Worm (Caenorhabditis elegans) whole organism, L4 larva: ENCODE data around the gene F11E6.9.

ENCODE experiments used
- F10B5.3 ChIP-seq: sonication (generic microtip); optimal IDR thresholded peaks from 2 replicates; lab custom pipeline; 2016; ENCODE audit warnings: mild to moderate bottlenecking, missing genetic modification characterization, missing compliant biosample characterization
- F37D6.2 ChIP-seq: sonication (generic microtip); optimal IDR thresholded peaks from 2 replicates; lab custom pipeline; 2016; ENCODE audit warnings: mild to moderate bottlenecking, missing genetic modification characterization, missing compliant biosample characterization
- F44E2.7 ChIP-seq: fragments of 200-800 bp; sonication (Bioruptor generic); IDR thresholded peaks from 2 replicates; pipeline ENCODE4 v2.1.2; 2022; ENCODE audit warnings: missing genetic modification characterization, missing compliant biosample characterization
- Y5F2A.4 ChIP-seq: fragments of 200-800 bp; sonication (Bioruptor generic); optimal IDR thresholded peaks from 2 replicates; lab custom pipeline; 2018; ENCODE audit warnings: mild to moderate bottlenecking, missing genetic modification characterization, missing compliant biosample characterization
- Y75B8A.6 ChIP-seq: fragments of 200-800 bp; sonication (Bioruptor generic); IDR thresholded peaks from 2 replicates; pipeline ENCODE4 v1.3.6; 2022; ENCODE audit warnings: missing genetic modification reagents, missing genetic modification characterization, missing compliant biosample characterization
- ZK546.5 ChIP-seq, 2 experiments: sonication (generic microtip); optimal IDR thresholded peaks; 2 replicates each; lab custom pipeline; 2017; ENCODE audit warnings: missing biosample characterization in 2 of 2, missing genetic modification characterization in 2 of 2
- aha-1 ChIP-seq: fragments of 150-350 bp; peaks from one replicate; lab custom pipeline; 2014; ENCODE audit warnings: missing biosample characterization, missing genetic modification characterization
- ceh-20 ChIP-seq: fragments of 200-800 bp; sonication (Bioruptor generic); IDR thresholded peaks from 2 replicates; pipeline ENCODE4 v1.3.6; 2022; ENCODE audit warnings: missing genetic modification reagents, missing genetic modification characterization, missing compliant biosample characterization
- ceh-28 ChIP-seq: fragments of 150-350 bp; optimal IDR thresholded peaks from 2 replicates; lab custom pipeline; 2014; ENCODE audit warnings: missing biosample characterization, missing genetic modification reagents, missing genetic modification characterization
- ceh-32 ChIP-seq: sonication (generic microtip); optimal IDR thresholded peaks from 2 replicates; lab custom pipeline; 2016; ENCODE audit warnings: mild to moderate bottlenecking, missing genetic modification characterization, missing compliant biosample characterization; ENCODE audit not compliant: poor library complexity
- ceh-44 ChIP-seq: fragments of 200-800 bp; sonication (Bioruptor generic); IDR thresholded peaks from 2 replicates; pipeline ENCODE4 v1.3.6; 2022; ENCODE audit warnings: missing genetic modification reagents, missing genetic modification characterization, missing compliant biosample characterization
- ces-1 ChIP-seq: fragments of 150-350 bp; sonication (generic microtip); optimal IDR thresholded peaks from 4 replicates; lab custom pipeline; 2014; ENCODE audit warnings: missing biosample characterization, missing genetic modification reagents, missing genetic modification characterization
- daf-12 ChIP-seq: fragments of 150-350 bp; optimal IDR thresholded peaks from 2 replicates; lab custom pipeline; 2014; ENCODE audit warnings: missing biosample characterization, missing genetic modification reagents, missing genetic modification characterization
- daf-16 ChIP-seq, 3 experiments: sonication (generic microtip); optimal IDR thresholded peaks; 2 replicates each; lab custom pipeline; 2016 to 2017; ENCODE audit warnings: missing genetic modification characterization in 3 of 3, missing genetic modification reagents in 3 of 3, mild to moderate bottlenecking in 2 of 3, missing compliant biosample characterization in 2 of 3, missing biosample characterization in 1 of 3, moderate library complexity in 1 of 3
- daf-19 ChIP-seq: fragments of 200-800 bp; sonication (Bioruptor generic); conservative IDR thresholded peaks from 2 replicates; pipeline ENCODE4 v1.3.6; 2022; ENCODE audit warnings: missing genetic modification characterization, missing compliant biosample characterization
- dmd-6 ChIP-seq: fragments of 200-800 bp; sonication (Bioruptor generic); IDR thresholded peaks from 2 replicates; pipeline ENCODE4 v1.3.6; 2022; ENCODE audit warnings: missing genetic modification reagents, missing genetic modification characterization, missing compliant biosample characterization
- duxl-1 ChIP-seq: sonication (generic microtip); optimal IDR thresholded peaks from 2 replicates; lab custom pipeline; 2016; ENCODE audit warnings: mild to moderate bottlenecking, missing genetic modification characterization, moderate library complexity, missing compliant biosample characterization; ENCODE audit not compliant: poor library complexity
- dve-1 ChIP-seq: sonication (generic microtip); optimal IDR thresholded peaks from 2 replicates; lab custom pipeline; 2017; ENCODE audit warnings: antibody characterized with exemption, mild to moderate bottlenecking, missing genetic modification characterization, missing compliant biosample characterization; ENCODE audit not compliant: insufficient read depth
- hlh-11 ChIP-seq: fragments of 200-800 bp; sonication (Bioruptor generic); optimal IDR thresholded peaks from 2 replicates; lab custom pipeline; 2018; ENCODE audit warnings: mild to moderate bottlenecking, missing genetic modification characterization, missing compliant biosample characterization
- hlh-30 ChIP-seq: sonication (generic microtip); optimal IDR thresholded peaks from 2 replicates; lab custom pipeline; 2017; ENCODE audit warnings: antibody characterized with exemption, mild to moderate bottlenecking, missing genetic modification characterization, missing compliant biosample characterization; ENCODE audit not compliant: insufficient read depth
- hmg-1.1 ChIP-seq: fragments of 200-800 bp; sonication (Bioruptor generic); IDR thresholded peaks from 2 replicates; pipeline ENCODE4 v1.3.6; 2022; ENCODE audit warnings: missing genetic modification reagents, missing genetic modification characterization, missing compliant biosample characterization
- lim-7 ChIP-seq: fragments of 200-800 bp; sonication (Bioruptor generic); IDR thresholded peaks from 2 replicates; pipeline ENCODE4 v1.3.6; 2022; ENCODE audit warnings: missing genetic modification characterization, missing compliant biosample characterization
- lin-13 ChIP-seq: fragments of 150-350 bp; optimal IDR thresholded peaks from 2 replicates; lab custom pipeline; 2014; ENCODE audit warnings: missing biosample characterization, missing genetic modification reagents, missing genetic modification characterization
- lin-15B ChIP-seq: fragments of 150-350 bp; sonication (generic microtip); optimal IDR thresholded peaks from 3 replicates; lab custom pipeline; 2014; ENCODE audit warnings: missing biosample characterization, missing genetic modification characterization
- lir-3 ChIP-seq: sonication (generic microtip); optimal IDR thresholded peaks from 2 replicates; lab custom pipeline; 2016; ENCODE audit warnings: mild to moderate bottlenecking, missing genetic modification characterization, missing compliant biosample characterization
- madf-5 ChIP-seq, 2 experiments: fragments of 200-800 bp; sonication (Bioruptor generic); IDR thresholded peaks; 2 replicates each; pipeline ENCODE4 v1.3.6; 2022; ENCODE audit warnings: missing compliant biosample characterization in 2 of 2, missing genetic modification characterization in 2 of 2
- madf-9 ChIP-seq: fragments of 200-800 bp; sonication (Bioruptor generic); conservative IDR thresholded peaks from 2 replicates; pipeline ENCODE4 v1.3.6; 2022; ENCODE audit warnings: missing genetic modification reagents, missing genetic modification characterization, missing compliant biosample characterization
- mdl-1 ChIP-seq, 2 experiments: fragments of 150-350 bp in 1 of 2; sonication (generic microtip) in 1 of 2; optimal IDR thresholded peaks; 2 replicates each; lab custom pipeline; 2014 to 2017; ENCODE audit warnings: missing biosample characterization in 2 of 2, missing genetic modification characterization in 2 of 2
- mep-1 ChIP-seq: fragments of 150-350 bp; sonication (generic microtip); optimal IDR thresholded peaks from 3 replicates; lab custom pipeline; 2014; ENCODE audit warnings: missing biosample characterization, missing genetic modification characterization
- mxl-3 ChIP-seq: fragments of 200-800 bp; sonication (Bioruptor generic); optimal IDR thresholded peaks from 2 replicates; lab custom pipeline; 2018; ENCODE audit warnings: mild to moderate bottlenecking, missing genetic modification characterization, missing compliant biosample characterization
- nhr-102 ChIP-seq: sonication (generic microtip); optimal IDR thresholded peaks from 2 replicates; lab custom pipeline; 2016; ENCODE audit warnings: mild to moderate bottlenecking, missing genetic modification characterization, moderate library complexity, missing compliant biosample characterization
- nhr-11 ChIP-seq: fragments of 150-350 bp; optimal IDR thresholded peaks from 2 replicates; lab custom pipeline; 2014; ENCODE audit warnings: missing biosample characterization, missing genetic modification characterization
- nhr-111 ChIP-seq: fragments of 200-800 bp; sonication (Bioruptor generic); optimal IDR thresholded peaks from 2 replicates; lab custom pipeline; 2018; ENCODE audit warnings: mild to moderate bottlenecking, missing genetic modification characterization, missing compliant biosample characterization
- nhr-237 ChIP-seq: sonication (generic microtip); optimal IDR thresholded peaks from 2 replicates; lab custom pipeline; 2017; ENCODE audit warnings: missing biosample characterization, missing genetic modification characterization
- nhr-25 ChIP-seq: sonication (generic microtip); optimal IDR thresholded peaks from 2 replicates; lab custom pipeline; 2017; ENCODE audit warnings: missing genetic modification characterization, mild to moderate bottlenecking, missing compliant biosample characterization, antibody characterized with exemption, moderate library complexity, borderline replicate concordance; ENCODE audit not compliant: insufficient read depth
- nhr-28 ChIP-seq: fragments of 150-350 bp; optimal IDR thresholded peaks from 2 replicates; lab custom pipeline; 2014; ENCODE audit warnings: missing biosample characterization, missing genetic modification characterization
- nhr-41 ChIP-seq: fragments of 200-800 bp; sonication (Bioruptor generic); IDR thresholded peaks from 2 replicates; pipeline ENCODE4 v1.3.6; 2022; ENCODE audit warnings: missing genetic modification reagents, missing genetic modification characterization, missing compliant biosample characterization
- nhr-48 ChIP-seq: sonication (generic microtip); optimal IDR thresholded peaks from 2 replicates; lab custom pipeline; 2016; ENCODE audit warnings: mild to moderate bottlenecking, missing genetic modification characterization, missing compliant biosample characterization
- nhr-6 ChIP-seq: fragments of 150-350 bp; optimal IDR thresholded peaks from 2 replicates; lab custom pipeline; 2014; ENCODE audit warnings: missing biosample characterization, missing genetic modification characterization
- pqm-1 ChIP-seq: sonication (generic microtip); optimal IDR thresholded peaks from 2 replicates; lab custom pipeline; 2017; ENCODE audit warnings: missing biosample characterization, missing genetic modification characterization
- saeg-2 ChIP-seq: fragments of 200-800 bp; sonication (Bioruptor generic); IDR thresholded peaks from 2 replicates; pipeline ENCODE4 v1.3.6; 2022; ENCODE audit warnings: missing genetic modification reagents, missing genetic modification characterization, missing compliant biosample characterization
- skn-1 ChIP-seq: fragments of 150-350 bp; optimal IDR thresholded peaks from 2 replicates; lab custom pipeline; 2014; ENCODE audit warnings: missing biosample characterization, missing genetic modification characterization
- tag-97 ChIP-seq: fragments of 200-800 bp; sonication (Bioruptor generic); IDR thresholded peaks from 2 replicates; pipeline ENCODE4 v1.3.6; 2022; ENCODE audit warnings: missing genetic modification characterization, missing compliant biosample characterization
- unc-130 ChIP-seq: sonication (generic microtip); optimal IDR thresholded peaks from 2 replicates; lab custom pipeline; 2016; ENCODE audit warnings: missing genetic modification reagents, missing genetic modification characterization, missing compliant biosample characterization
- zag-1 ChIP-seq: fragments of 150-350 bp; optimal IDR thresholded peaks from 2 replicates; lab custom pipeline; 2014; ENCODE audit warnings: missing biosample characterization, missing genetic modification characterization
- zfp-3 ChIP-seq: fragments of 200-800 bp; sonication (Bioruptor generic); conservative IDR thresholded peaks from 2 replicates; pipeline ENCODE4 v1.3.6; 2022; ENCODE audit warnings: missing genetic modification reagents, missing genetic modification characterization, missing compliant biosample characterization
- zip-11 ChIP-seq: fragments of 200-800 bp; sonication (Bioruptor generic); IDR thresholded peaks from 2 replicates; pipeline ENCODE4 v1.3.6; 2022; ENCODE audit warnings: missing genetic modification characterization, missing compliant biosample characterization
- ztf-11 ChIP-seq: fragments of 150-350 bp; optimal IDR thresholded peaks from 2 replicates; lab custom pipeline; 2014; ENCODE audit warnings: missing biosample characterization, missing genetic modification characterization

Gene F11E6.9

DNA sequence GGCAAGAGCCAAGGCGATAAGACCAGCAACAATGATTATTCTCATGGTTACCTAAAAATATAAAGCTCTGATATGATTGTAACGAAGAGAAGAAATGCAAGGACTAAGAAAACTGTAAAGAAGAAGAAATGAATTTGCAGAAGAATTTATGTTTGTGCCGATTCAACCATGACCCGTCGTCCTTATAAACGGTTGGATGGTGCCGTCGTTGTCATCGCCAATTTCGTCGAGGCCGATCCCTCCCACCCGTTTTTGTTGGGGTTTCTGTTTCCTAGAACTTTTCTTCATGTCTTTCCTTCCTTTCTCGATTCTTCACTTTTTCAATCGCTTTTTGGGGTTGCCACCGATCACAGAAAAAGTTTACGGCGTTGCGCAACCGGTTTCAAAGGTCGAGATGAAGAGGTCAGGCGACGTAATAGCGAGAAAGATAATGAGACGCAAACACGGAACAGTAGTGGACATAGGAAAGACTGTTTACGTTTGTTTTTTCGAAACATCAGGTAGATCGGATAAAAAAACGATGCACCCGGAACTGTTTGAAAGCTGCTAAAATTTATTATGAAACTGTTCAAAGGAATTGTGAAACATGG lies 3.2 kb downstream of the F11E6.9 start, which contains the start of gene epic-1:
Gene epic-1, minus strand, starts transcription at position 51 of the 590 bp plus-strand sequence.
- TF ChIP-seq nhr-237 (tag; lab: Kevin White, UChicago), result no peak
- no peak for TF ChIP-seq unc-130 (GFP tag; lab: Kevin White, UChicago)
- no peak for TF ChIP-seq zfp-3
- TF ChIP-seq aha-1 (tag; lab: Kevin White, UChicago), result peak; percentile 55
- TF ChIP-seq saeg-2 (GFP tag; lab: Robert Waterston, UW), result no peak
- TF ChIP-seq zip-11, result no peak
- no peak for TF ChIP-seq nhr-111 (GFP tag; lab: Kevin White, UChicago)
- TF ChIP-seq Y75B8A.6 (GFP tag; lab: Robert Waterston, UW), result no peak
- TF ChIP-seq nhr-28 (tag; lab: Kevin White, UChicago), result peak; percentile 31
- TF ChIP-seq ces-1 (GFP tag; lab: Kevin White, UChicago), result no peak
- TF ChIP-seq nhr-25 (tag; lab: Kevin White, UChicago), result peak; percentile 64
- no peak for TF ChIP-seq ceh-28 (tag; lab: Kevin White, UChicago)
- TF ChIP-seq ceh-32 (tag; lab: Kevin White, UChicago), result no peak
- no peak for TF ChIP-seq duxl-1 (tag; lab: Kevin White, UChicago)
- TF ChIP-seq nhr-6 (tag; lab: Kevin White, UChicago), result no peak
- peak; percentile 33 for TF ChIP-seq mep-1
- peak; percentile 37 for TF ChIP-seq hlh-30 (tag; lab: Kevin White, UChicago)
- TF ChIP-seq hlh-11 (tag; lab: Kevin White, UChicago), result peak; percentile 55
- TF ChIP-seq dve-1 (tag; lab: Kevin White, UChicago), result peak; percentile 18
- TF ChIP-seq nhr-48, result no peak
- TF ChIP-seq lim-7 (GFP tag; lab: Robert Waterston, UW), result no peak
- TF ChIP-seq mxl-3 (GFP tag; lab: Kevin White, UChicago), result no peak
- peak; percentile 32; the same call in 1 of the 2 replicates for TF ChIP-seq dmd-6 (GFP tag; lab: Robert Waterston, UW)
- peak in 1 of 2 experiments; percentile 14 for TF ChIP-seq mdl-1 (tag; optimal IDR thresholded peaks at IDR 0.05; lab: Kevin White, UChicago)
- TF ChIP-seq F37D6.2 (tag; lab: Kevin White, UChicago), result no peak
- no peak for TF ChIP-seq nhr-11 (tag; lab: Kevin White, UChicago)
- TF ChIP-seq lir-3 (tag; lab: Kevin White, UChicago), result no peak
- no peak for TF ChIP-seq lin-15B
- no peak for TF ChIP-seq lin-13 (GFP tag; lab: Kevin White, UChicago)
- TF ChIP-seq madf-5 (GFP tag; IDR thresholded peaks at IDR 0.05; lab: Robert Waterston, UW), result no peak
- no peak for TF ChIP-seq F44E2.7 (GFP tag; lab: Robert Waterston, UW)
- TF ChIP-seq ceh-20, result no peak
- TF ChIP-seq F10B5.3 (tag; lab: Kevin White, UChicago), result no peak
- TF ChIP-seq skn-1, result no peak
- TF ChIP-seq, all 104 proteins: peak for 9

- TF ChIP-seq pqm-1 (tag; lab: Kevin White, UChicago) (no peak), nhr-102 (tag; lab: Kevin White, UChicago) (no peak), ZK546.5 (tag; optimal IDR thresholded peaks at IDR 0.05; lab: Kevin White, UChicago) (no peak), madf-9 (peak; percentile 39), nhr-11 (tag; lab: Kevin White, UChicago) (no peak), hlh-30 (tag; lab: Kevin White, UChicago) (no peak), F37D6.2 (tag; lab: Kevin White, UChicago) (no peak), zag-1 (no peak), daf-12 (tag; lab: Kevin White, UChicago) (no peak), ceh-44 (GFP tag; lab: Robert Waterston, UW) (no peak), daf-16 (GFP tag; optimal IDR thresholded peaks at IDR 0.05; lab: Kevin White, UChicago) (no peak), daf-16 (tag; optimal IDR thresholded peaks at IDR 0.05; lab: Kevin White, UChicago) (no peak), ztf-11 (tag; lab: Kevin White, UChicago) (no peak), nhr-25 (tag; lab: Kevin White, UChicago) (peak; percentile 89), Y5F2A.4 (GFP tag; lab: Kevin White, UChicago) (no peak), nhr-41 (GFP tag; lab: Robert Waterston, UW) (no peak), mep-1 (peak; percentile 57), zfp-3 (peak; percentile 93), daf-19 (no peak), tag-97 (GFP tag; lab: Robert Waterston, UW) (no peak), hlh-11 (tag; lab: Kevin White, UChicago) (no peak), hmg-1.1 (GFP tag; lab: Robert Waterston, UW) (no peak)
Observed at ce11 chrIV:17470096-17470602, 5.0 kb downstream of the F11E6.9 start, which contains the start of gene F11E6.4. Gene F11E6.4 (minus strand): TSS chrIV:17470354.
